Worm (Caenorhabditis elegans) whole organism, young adult: ENCODE results near the gene nhr-118.

Experiments used
- D2030.7 ChIP-seq: fragments of 200-800 bp; sonication (Bioruptor generic); IDR thresholded peaks from 2 replicates; pipeline ENCODE4 v1.3.6; 2022; ENCODE audit warnings: missing genetic modification reagents, missing genetic modification characterization, missing compliant biosample characterization
- F33H1.4 ChIP-seq: fragments of 200-800 bp; sonication (Bioruptor generic); IDR thresholded peaks from 2 replicates; pipeline ENCODE4 v1.3.6; 2022; ENCODE audit warnings: missing genetic modification reagents, missing genetic modification characterization, missing compliant biosample characterization
- F39B2.1 ChIP-seq: fragments of 200-800 bp; sonication (Bioruptor generic); IDR thresholded peaks from 2 replicates; pipeline ENCODE4 v1.3.6; 2022; ENCODE audit warnings: missing genetic modification reagents, missing genetic modification characterization, missing compliant biosample characterization
- F55B11.4 ChIP-seq: sonication (generic microtip); optimal IDR thresholded peaks from 2 replicates; lab custom pipeline; 2016; ENCODE audit warnings: missing compliant biosample characterization, missing genetic modification characterization, borderline replicate concordance; ENCODE audit not compliant: insufficient read depth
- K12H6.12 ChIP-seq: fragments of 200-800 bp; sonication (Bioruptor generic); optimal IDR thresholded peaks from 2 replicates; lab custom pipeline; 2018; ENCODE audit warnings: mild to moderate bottlenecking, missing genetic modification characterization, missing compliant biosample characterization
- T26A5.8 ChIP-seq: sonication (generic microtip); optimal IDR thresholded peaks from 2 replicates; lab custom pipeline; 2016; ENCODE audit warnings: missing genetic modification characterization, missing compliant biosample characterization
- Y67H2A.10 ChIP-seq: fragments of 200-800 bp; sonication (Bioruptor generic); conservative IDR thresholded peaks from 2 replicates; pipeline ENCODE4 v1.3.6; 2022; ENCODE audit warnings: missing genetic modification reagents, missing genetic modification characterization, missing compliant biosample characterization
- attf-6 ChIP-seq: fragments of 200-800 bp; sonication (Bioruptor generic); IDR thresholded peaks from 2 replicates; pipeline ENCODE4 v1.3.6; 2022; ENCODE audit warnings: missing genetic modification reagents, missing genetic modification characterization, missing compliant biosample characterization
- cebp-1 ChIP-seq, 2 experiments: fragments of 200-800 bp in 1 of 2; sonication (Bioruptor generic) in 1 of 2; sonication (generic microtip) in 1 of 2; IDR thresholded peaks in 1 of 2; optimal IDR thresholded peaks in 1 of 2; 2 replicates each; pipeline versions ENCODE4 v1.3.6 to Lab custom; 2017 to 2022; ENCODE audit warnings: missing compliant biosample characterization in 2 of 2, missing genetic modification characterization in 2 of 2, mild to moderate bottlenecking in 1 of 2, missing genetic modification reagents in 1 of 2, moderate library complexity in 1 of 2
- ceh-100 ChIP-seq: fragments of 200-800 bp; sonication (Bioruptor generic); IDR thresholded peaks from 2 replicates; pipeline ENCODE4 v1.3.6; 2022; ENCODE audit warnings: missing genetic modification reagents, missing genetic modification characterization, missing compliant biosample characterization
- chd-7 ChIP-seq: sonication (generic microtip); optimal IDR thresholded peaks from 2 replicates; lab custom pipeline; 2016; ENCODE audit warnings: mild to moderate bottlenecking, missing genetic modification characterization, moderate library complexity, missing compliant biosample characterization
- dox-1 ChIP-seq: fragments of 200-800 bp; sonication (Bioruptor generic); IDR thresholded peaks from 2 replicates; pipeline ENCODE4 v1.3.6; 2022; ENCODE audit warnings: missing genetic modification reagents, missing genetic modification characterization, missing compliant biosample characterization
- dpff-1 ChIP-seq: sonication (generic microtip); optimal IDR thresholded peaks from 2 replicates; lab custom pipeline; 2017; ENCODE audit warnings: mild to moderate bottlenecking, missing genetic modification characterization, missing compliant biosample characterization
- dpl-1 ChIP-seq: fragments of 150-350 bp; optimal IDR thresholded peaks from 2 replicates; lab custom pipeline; 2014; ENCODE audit warnings: missing biosample characterization, missing genetic modification reagents, missing genetic modification characterization
- efl-1 ChIP-seq: fragments of 150-350 bp; optimal IDR thresholded peaks from 2 replicates; lab custom pipeline; 2014; ENCODE audit warnings: missing biosample characterization, missing genetic modification reagents, missing genetic modification characterization
- him-1 ChIP-seq: sonication (generic microtip); optimal IDR thresholded peaks from 2 replicates; lab custom pipeline; 2016; ENCODE audit warnings: missing genotype, missing genetic modification reagents, missing genetic modification characterization, missing compliant biosample characterization
- hlh-12 ChIP-seq: sonication (generic microtip); optimal IDR thresholded peaks from 2 replicates; lab custom pipeline; 2016; ENCODE audit warnings: missing genetic modification characterization, missing compliant biosample characterization
- hlh-26 ChIP-seq: fragments of 200-800 bp; sonication (Bioruptor generic); conservative IDR thresholded peaks from 2 replicates; pipeline ENCODE4 v1.3.6; 2022; ENCODE audit warnings: missing genetic modification reagents, missing genetic modification characterization, missing compliant biosample characterization
- hmg-1.2 ChIP-seq: fragments of 200-800 bp; sonication (Bioruptor generic); IDR thresholded peaks from 2 replicates; pipeline ENCODE4 v1.3.6; 2022; ENCODE audit warnings: missing genetic modification reagents, missing genetic modification characterization, missing compliant biosample characterization
- hsf-1 ChIP-seq: fragments of 200-800 bp; sonication (Bioruptor generic); IDR thresholded peaks from 2 replicates; pipeline ENCODE4 v1.3.6; 2022; ENCODE audit warnings: missing genetic modification reagents, missing genetic modification characterization, missing compliant biosample characterization
- lag-1 ChIP-seq: fragments of 200-800 bp; sonication (Bioruptor generic); IDR thresholded peaks from 2 replicates; pipeline ENCODE4 v1.3.6; 2022; ENCODE audit warnings: missing genetic modification reagents, missing genetic modification characterization, missing compliant biosample characterization
- let-607 ChIP-seq, 2 experiments: fragments of 200-800 bp in 1 of 2; sonication (Bioruptor generic) in 1 of 2; sonication (generic microtip) in 1 of 2; optimal IDR thresholded peaks; 2 replicates each; lab custom pipeline; 2016 to 2018; ENCODE audit warnings: mild to moderate bottlenecking in 2 of 2, missing compliant biosample characterization in 2 of 2, missing genetic modification characterization in 2 of 2, moderate library complexity in 2 of 2, missing genotype in 1 of 2
- lin-54 ChIP-seq: fragments of 200-800 bp; sonication (Bioruptor generic); optimal IDR thresholded peaks from 2 replicates; lab custom pipeline; 2018; ENCODE audit warnings: mild to moderate bottlenecking, missing genetic modification characterization, missing compliant biosample characterization
- lir-1 ChIP-seq: fragments of 200-800 bp; sonication (Bioruptor generic); conservative IDR thresholded peaks from 2 replicates; pipeline ENCODE4 v1.3.6; 2022; ENCODE audit warnings: missing genetic modification reagents, missing genetic modification characterization, missing compliant biosample characterization
- lsl-1 ChIP-seq: fragments of 200-800 bp; sonication (Bioruptor generic); optimal IDR thresholded peaks from 2 replicates; lab custom pipeline; 2018; ENCODE audit warnings: mild to moderate bottlenecking, missing genetic modification characterization, moderate library complexity, missing compliant biosample characterization
- madf-6 ChIP-seq: fragments of 200-800 bp; sonication (Bioruptor generic); IDR thresholded peaks from 2 replicates; pipeline ENCODE4 v1.3.6; 2022; ENCODE audit warnings: missing genetic modification reagents, missing genetic modification characterization, missing compliant biosample characterization
- madf-8 ChIP-seq: fragments of 200-800 bp; sonication (Bioruptor generic); conservative IDR thresholded peaks from 2 replicates; pipeline ENCODE4 v1.3.6; 2022; ENCODE audit warnings: missing genetic modification reagents, missing genetic modification characterization, missing compliant biosample characterization
- mcd-1 ChIP-seq: fragments of 200-800 bp; sonication (Bioruptor generic); IDR thresholded peaks from 2 replicates; pipeline ENCODE4 v1.3.6; 2022; ENCODE audit warnings: missing genetic modification reagents, missing genetic modification characterization, missing compliant biosample characterization
- nfya-1 ChIP-seq: sonication (generic microtip); optimal IDR thresholded peaks from 2 replicates; lab custom pipeline; 2017; ENCODE audit warnings: antibody characterized with exemption, missing compliant biosample characterization, missing genetic modification characterization, borderline replicate concordance; ENCODE audit not compliant: insufficient read depth
- nhr-80 ChIP-seq: sonication (generic microtip); optimal IDR thresholded peaks from 2 replicates; lab custom pipeline; 2016; ENCODE audit warnings: missing genetic modification characterization, missing compliant biosample characterization
- nhr-90 ChIP-seq: sonication (generic microtip); optimal IDR thresholded peaks from 2 replicates; lab custom pipeline; 2016; ENCODE audit warnings: missing genotype, mild to moderate bottlenecking, missing genetic modification characterization, missing compliant biosample characterization
- pbrm-1 ChIP-seq: fragments of 200-800 bp; sonication (Bioruptor generic); IDR thresholded peaks from 2 replicates; pipeline ENCODE4 v1.3.6; 2022; ENCODE audit warnings: missing genetic modification reagents, missing genetic modification characterization, missing compliant biosample characterization
- pha-4 ChIP-seq: fragments of 150-350 bp; sonication (generic microtip); optimal IDR thresholded peaks from 2 replicates; lab custom pipeline; 2014; ENCODE audit warnings: missing biosample characterization, missing genetic modification reagents, missing genetic modification characterization
- rec-8 ChIP-seq, 2 experiments: sonication (generic microtip); optimal IDR thresholded peaks; 2 replicates each; lab custom pipeline; 2016; ENCODE audit warnings: mild to moderate bottlenecking in 2 of 2, missing genetic modification characterization in 2 of 2, missing genetic modification reagents in 2 of 2, missing genotype in 2 of 2, missing biosample characterization in 1 of 2, missing compliant biosample characterization in 1 of 2, moderate library complexity in 1 of 2
- snpc-1.1 ChIP-seq: sonication (generic microtip); optimal IDR thresholded peaks from 2 replicates; lab custom pipeline; 2017; ENCODE audit warnings: missing genetic modification characterization, mild to moderate bottlenecking, missing compliant biosample characterization, antibody characterized with exemption, moderate library complexity, missing genotype, missing genetic modification reagents; ENCODE audit not compliant: insufficient read depth
- snpc-3.4 ChIP-seq: sonication (generic microtip); optimal IDR thresholded peaks from 2 replicates; lab custom pipeline; 2017; ENCODE audit warnings: missing genetic modification characterization, mild to moderate bottlenecking, missing compliant biosample characterization, antibody characterized with exemption, moderate library complexity, missing genotype, missing genetic modification reagents
- snpc-4 ChIP-seq, 5 experiments: fragments of 150-350 bp in 1 of 5; sonication (generic microtip) in 4 of 5; optimal IDR thresholded peaks; 2 replicates each; lab custom pipeline; 2014 to 2018; ENCODE audit warnings: missing genetic modification characterization in 5 of 5, missing biosample characterization in 3 of 5, antibody characterized with exemption in 2 of 5, mild to moderate bottlenecking in 2 of 5, missing compliant biosample characterization in 2 of 5, missing genotype in 2 of 5, moderate library complexity in 2 of 5, missing genetic modification reagents in 1 of 5
- sptf-2 ChIP-seq: fragments of 200-800 bp; sonication (Bioruptor generic); optimal IDR thresholded peaks from 2 replicates; lab custom pipeline; 2018; ENCODE audit warnings: mild to moderate bottlenecking, missing genetic modification characterization, missing compliant biosample characterization
- tbp1 ChIP-seq: fragments of 200-800 bp; sonication (Bioruptor generic); optimal IDR thresholded peaks from 2 replicates; lab custom pipeline; 2018; ENCODE audit warnings: mild to moderate bottlenecking, missing genetic modification characterization, missing compliant biosample characterization
- xnd-1 ChIP-seq: sonication (generic microtip); optimal IDR thresholded peaks from 2 replicates; lab custom pipeline; 2016; ENCODE audit warnings: missing genotype, missing genetic modification reagents, missing genetic modification characterization, missing compliant biosample characterization
- ztf-3 ChIP-seq: fragments of 200-800 bp; sonication (Bioruptor generic); optimal IDR thresholded peaks from 2 replicates; lab custom pipeline; 2018; ENCODE audit warnings: mild to moderate bottlenecking, missing genetic modification characterization, missing compliant biosample characterization

Gene nhr-118

ce11 chrV:4437215-4437614, 29.6 kb downstream of the nhr-118 start:
- TF ChIP-seq nhr-80 (no peak), dox-1 (no peak), Y67H2A.10 (GFP tag; lab: Robert Waterston, UW) (no peak), F39B2.1 (GFP tag; lab: Robert Waterston, UW) (no peak), F55B11.4 (tag; lab: Kevin White, UChicago) (no peak), T26A5.8 (no peak), sptf-2 (no peak), dpl-1 (GFP tag; lab: Kevin White, UChicago) (no peak), lag-1 (no peak), nhr-90 (no peak), dpff-1 (no peak), xnd-1 (tag; lab: Kevin White, UChicago) (no peak), rec-8 (tag; optimal IDR thresholded peaks at IDR 0.05; lab: Kevin White, UChicago) (no peak), lir-1 (GFP tag; lab: Robert Waterston, UW) (no peak), nfya-1 (tag; lab: Kevin White, UChicago) (no peak)
- TF ChIP-seq, all 124 proteins: peak for 0

ce11 chrV:4442749-4443381, 35.2 kb downstream of the nhr-118 start, which contains the start of gene rft-1:
rft-1 (minus strand) TSS chrV:4443223.
- TF ChIP-seq nhr-80 (peak; percentile 47), let-607 (tag; optimal IDR thresholded peaks at IDR 0.05; lab: Kevin White, UChicago) (no peak), him-1 (tag; lab: Kevin White, UChicago) (peak; percentile 40)

- TF ChIP-seq efl-1 (peak; percentile 42), chd-7 (no peak), mcd-1 (GFP tag; lab: Robert Waterston, UW) (peak; percentile 54; the same call in 1 of the 2 replicates), him-1 (tag; lab: Kevin White, UChicago) (no peak), hlh-26 (GFP tag; lab: Robert Waterston, UW) (no peak), snpc-4 (GFP tag; optimal IDR thresholded peaks at IDR 0.05; lab: Kevin White, UChicago) (peak; percentile 91), snpc-4 (tag; optimal IDR thresholded peaks at IDR 0.05; lab: Kevin White, UChicago) (peak; percentile 35 to 96 (median 93)), hlh-12 (tag; lab: Kevin White, UChicago) (no peak), dox-1 (0 out of 2 replicates have a peak, but pooled peaks have one; percentile 38), D2030.7 (peak; percentile 65), attf-6 (GFP tag; lab: Robert Waterston, UW) (peak; percentile 71), xnd-1 (tag; lab: Kevin White, UChicago) (peak; percentile 62), hsf-1 (GFP tag; lab: Robert Waterston, UW) (0 out of 2 replicates have a peak, but pooled peaks have one; percentile 15), cebp-1 (GFP tag; IDR thresholded peaks at IDR 0.05; lab: Robert Waterston, UW) (no peak), cebp-1 (tag; optimal IDR thresholded peaks at IDR 0.05; lab: Kevin White, UChicago) (no peak), lsl-1 (peak; percentile 71), ceh-100 (peak; percentile 61; the same call in 1 of the 2 replicates), lin-54 (GFP tag; lab: Kevin White, UChicago) (peak; percentile 50), K12H6.12 (tag; lab: Kevin White, UChicago) (no peak), dpl-1 (GFP tag; lab: Kevin White, UChicago) (no peak), F33H1.4 (GFP tag; lab: Robert Waterston, UW) (peak; percentile 41; the same call in 1 of the 2 replicates), madf-8 (GFP tag; lab: Robert Waterston, UW) (0 out of 2 replicates have a peak, but pooled peaks have one; percentile 21), madf-6 (GFP tag; lab: Robert Waterston, UW) (peak; percentile 85), snpc-1.1 (tag; lab: Kevin White, UChicago) (peak; percentile 89), ztf-3 (no peak), pha-4 (tag; lab: Kevin White, UChicago) (no peak), snpc-3.4 (tag; lab: Kevin White, UChicago) (peak; percentile 74), pbrm-1 (GFP tag; lab: Robert Waterston, UW) (peak; percentile 78), tbp1 (peak; percentile 14), hmg-1.2 (peak; percentile 46)
These were observed 40.0 kb downstream of the nhr-118 start for ce11 chrV:4447637-4448036.
